Fruit fly (Drosophila melanogaster): ENCODE data around the gene fray.

DNA sequence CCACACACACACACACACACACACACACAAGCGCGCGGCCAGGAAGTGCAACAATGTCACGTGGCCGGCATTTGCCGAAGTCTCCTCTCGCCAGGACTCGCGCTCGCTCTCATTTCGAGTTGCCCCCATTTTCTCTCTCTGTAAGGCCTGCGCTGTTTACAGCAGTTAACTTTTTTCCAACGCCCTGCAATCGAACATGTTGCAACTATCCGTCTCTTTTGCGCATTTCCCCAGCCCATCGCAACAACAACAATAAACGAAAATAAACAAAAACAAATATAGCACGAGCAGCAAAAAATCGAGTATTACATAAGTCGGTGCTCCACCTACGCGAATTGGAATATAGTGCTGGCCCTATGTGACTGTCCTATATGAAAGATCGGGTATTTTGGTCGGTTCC is 25.9 kb upstream of the fray start:
- TF ChIP-seq woc (GFP tag; optimal IDR thresholded peaks at IDR 0.05) (no peak), Mio (GFP tag; optimal IDR thresholded peaks at IDR 0.05) (no peak), N (GFP tag; optimal IDR thresholded peaks at IDR 0.05) (no peak), Myc (optimal IDR thresholded peaks at IDR 0.05) (no peak), brk (GFP tag; optimal IDR thresholded peaks at IDR 0.05) (no peak)
